Worm (Caenorhabditis elegans): ENCODE results near the gene cox-5A.

- TF ChIP-seq snpc-4 (GFP tag; optimal IDR thresholded peaks at IDR 0.05) (no peak), snpc-4 (tag; optimal IDR thresholded peaks at IDR 0.05) (no peak), D2030.7 (GFP tag; IDR thresholded peaks at IDR 0.05) (no peak), B0035.1 (tag; optimal IDR thresholded peaks at IDR 0.05) (no peak), lir-1 (GFP tag; conservative IDR thresholded peaks at IDR 0.05) (no peak), nhr-179 (tag; optimal IDR thresholded peaks at IDR 0.05) (no peak), attf-5 (GFP tag; optimal IDR thresholded peaks at IDR 0.05) (no peak), F22D6.2 (tag; optimal IDR thresholded peaks at IDR 0.05) (no peak)
Observed at ce11 chrIII:12945072-12945471, 39.8 kb downstream of the cox-5A start.
